Worm (Caenorhabditis elegans) whole organism, L4/young adult: ENCODE results near the gene acs-5.
"Not testable (repeated sequence)": the region's sequence is repeated elsewhere in the genome, so short reads cannot be mapped to it uniquely, and the experiment has no call there.

Experiments
- W03F9.2 ChIP-seq: fragments of 150-350 bp; optimal IDR thresholded peaks from 2 replicates; lab custom pipeline; 2014; ENCODE audit warnings: missing biosample characterization, missing genetic modification characterization
- dao-5 ChIP-seq: sonication (generic microtip); optimal IDR thresholded peaks from 2 replicates; lab custom pipeline; 2016; ENCODE audit warnings: missing genotype, missing genetic modification characterization, moderate library complexity, missing compliant biosample characterization
- him-1 ChIP-seq: sonication (generic microtip); optimal IDR thresholded peaks from 2 replicates; lab custom pipeline; 2016; ENCODE audit warnings: missing genotype, missing genetic modification reagents, missing genetic modification characterization, missing compliant biosample characterization

The acs-5 gene

DNA sequence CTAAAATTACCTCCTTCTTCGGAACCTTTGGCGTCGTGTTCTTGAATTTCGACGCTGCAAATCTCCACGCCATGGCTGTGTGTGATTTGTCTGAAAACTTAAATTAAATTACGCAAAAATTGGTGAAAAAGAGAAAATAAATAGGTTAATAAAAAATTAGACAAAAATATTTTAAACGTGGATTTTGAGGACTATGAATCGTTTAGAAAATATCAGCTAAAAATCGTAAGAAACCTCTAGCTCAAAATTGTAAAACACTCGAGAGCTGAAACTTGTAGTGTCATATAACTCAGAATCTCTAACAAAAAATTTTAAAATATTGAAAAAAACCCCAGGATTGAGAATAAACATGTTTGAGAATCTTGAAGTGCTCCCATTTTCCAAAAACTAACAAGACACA is 19.3 kb downstream of the acs-5 start, which contains the start of gene pod-1:
TSS of gene pod-1 (minus strand) at position 101 of the 400 bp plus-strand sequence.
- TF ChIP-seq him-1 (tag; lab: Kevin White, UChicago) = no peak
- no peak for TF ChIP-seq dao-5 (tag; lab: Kevin White, UChicago)
- TF ChIP-seq W03F9.2 (tag; lab: Kevin White, UChicago) = no peak

DNA sequence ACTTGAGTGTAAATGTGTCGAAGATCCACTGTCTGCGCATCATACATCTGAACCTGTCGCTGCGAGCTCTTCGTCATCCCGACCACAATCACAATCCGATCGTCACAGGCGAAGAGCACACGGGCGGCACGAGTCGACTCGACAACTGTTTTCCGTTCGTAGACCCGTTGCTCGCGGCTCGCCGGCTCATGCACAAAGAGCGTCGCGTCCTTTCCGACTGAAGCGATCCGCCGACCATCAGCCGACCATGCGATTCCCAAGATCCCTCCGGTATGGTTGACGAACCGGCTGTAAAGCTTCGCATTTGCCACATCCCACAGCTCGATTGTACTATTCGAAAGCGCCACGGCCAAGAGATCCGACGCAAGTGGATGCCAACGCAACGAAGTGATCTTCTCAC is 24.9 kb downstream of the acs-5 start:
- no peak for TF ChIP-seq W03F9.2 (tag; lab: Kevin White, UChicago)
- no peak for TF ChIP-seq him-1 (tag; lab: Kevin White, UChicago)
- TF ChIP-seq dao-5 (tag; lab: Kevin White, UChicago) = no peak

DNA sequence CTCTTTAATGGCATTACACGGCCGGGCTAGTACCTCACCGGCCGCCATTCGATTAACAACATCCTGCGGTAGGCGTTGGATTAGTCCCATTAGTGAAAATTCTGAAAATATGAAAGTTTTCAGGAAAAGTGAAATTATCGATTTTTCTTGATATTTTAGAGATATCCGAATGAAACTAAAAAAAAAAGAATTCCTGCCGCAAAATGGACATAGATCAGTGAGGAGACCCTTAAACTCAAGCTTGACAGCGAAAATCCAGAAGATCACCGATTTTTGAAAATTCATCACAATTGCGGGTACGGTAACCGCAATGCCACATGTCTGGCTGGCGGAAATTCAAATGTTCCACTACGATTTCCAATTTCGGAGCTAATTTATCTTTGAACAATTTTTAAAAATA is 28.9 kb downstream of the acs-5 start, which contains the start of gene mlh-1:
TSS of gene mlh-1 (minus strand) at position 101 of the 400 bp plus-strand sequence.
- no peak for TF ChIP-seq W03F9.2 (tag; lab: Kevin White, UChicago)
- TF ChIP-seq dao-5 (tag; lab: Kevin White, UChicago) = no peak
- TF ChIP-seq him-1 (tag; lab: Kevin White, UChicago) = no peak

DNA sequence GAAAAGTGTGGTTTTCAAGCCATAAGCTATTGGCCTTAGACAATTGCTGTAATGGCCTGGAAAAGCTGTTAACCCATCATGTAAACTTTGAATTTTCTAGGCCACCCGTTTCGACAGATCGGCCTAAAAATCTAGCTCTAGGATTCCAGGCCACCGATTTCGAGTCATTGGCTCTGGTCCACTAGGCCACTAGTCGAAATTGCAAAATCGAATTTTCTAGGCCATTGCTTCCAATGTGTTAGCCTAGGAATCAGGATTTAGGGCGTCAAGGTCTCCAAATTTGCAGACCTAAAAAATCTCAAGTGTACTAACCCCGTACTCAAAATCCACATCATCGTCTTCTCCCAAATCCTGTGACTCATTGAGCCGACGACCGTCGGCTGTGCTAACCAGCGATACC is 32.6 kb downstream of the acs-5 start:
- no peak for TF ChIP-seq W03F9.2 (tag; lab: Kevin White, UChicago)
- TF ChIP-seq dao-5 (tag; lab: Kevin White, UChicago) = no peak
- no peak for TF ChIP-seq him-1 (tag; lab: Kevin White, UChicago)

DNA sequence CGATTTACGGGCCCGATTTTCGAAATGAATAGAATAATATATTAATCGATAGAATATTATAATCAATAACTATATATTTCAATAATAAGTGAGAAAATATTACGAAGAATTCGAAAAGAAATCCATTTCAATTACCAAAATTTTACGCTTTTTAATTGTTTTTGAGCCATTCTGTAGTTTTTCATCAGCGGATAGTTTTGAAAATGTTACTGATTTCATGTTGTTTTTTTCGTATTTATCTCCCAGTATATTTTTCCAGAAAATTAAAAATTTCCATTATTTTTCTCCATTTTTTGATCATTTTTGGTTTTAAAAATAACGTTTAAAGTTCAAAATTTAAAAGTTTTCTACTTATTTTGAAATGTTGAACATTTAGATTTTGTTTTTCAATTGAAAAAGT is 37.6 kb downstream of the acs-5 start, which contains the start of gene T28A8.3:
TSS of gene T28A8.3 (plus strand) at position 301 of the 400 bp plus-strand sequence.
- no peak for TF ChIP-seq dao-5 (tag; lab: Kevin White, UChicago)
- TF ChIP-seq W03F9.2 (tag; lab: Kevin White, UChicago) = no peak
- no peak for TF ChIP-seq him-1 (tag; lab: Kevin White, UChicago)

DNA sequence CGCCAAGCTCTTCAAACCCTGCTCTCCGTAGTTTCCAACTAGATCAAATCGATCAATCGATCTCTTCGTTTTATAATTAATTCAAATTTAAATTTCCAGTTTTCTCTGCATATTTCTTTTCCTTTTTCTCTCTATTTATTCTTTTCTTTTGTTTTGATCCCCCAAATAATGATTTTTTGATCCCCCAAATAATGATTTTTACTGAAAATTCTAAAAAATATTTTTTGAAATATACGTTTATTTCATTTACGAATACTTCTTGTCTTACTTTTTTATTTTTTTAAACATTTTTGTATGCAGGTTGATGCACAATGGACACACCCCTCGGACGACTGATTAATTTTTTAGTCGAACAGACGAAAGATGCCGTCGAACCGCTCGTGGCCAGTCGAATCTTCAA is 40.0 kb downstream of the acs-5 start, which contains the start of gene T28A8.4:
TSS of gene T28A8.4 (plus strand) at position 301 of the 400 bp plus-strand sequence.
- no peak for TF ChIP-seq him-1 (tag; lab: Kevin White, UChicago)
- TF ChIP-seq dao-5 (tag; lab: Kevin White, UChicago) = no peak
- TF ChIP-seq W03F9.2 (tag; lab: Kevin White, UChicago) = no peak

DNA sequence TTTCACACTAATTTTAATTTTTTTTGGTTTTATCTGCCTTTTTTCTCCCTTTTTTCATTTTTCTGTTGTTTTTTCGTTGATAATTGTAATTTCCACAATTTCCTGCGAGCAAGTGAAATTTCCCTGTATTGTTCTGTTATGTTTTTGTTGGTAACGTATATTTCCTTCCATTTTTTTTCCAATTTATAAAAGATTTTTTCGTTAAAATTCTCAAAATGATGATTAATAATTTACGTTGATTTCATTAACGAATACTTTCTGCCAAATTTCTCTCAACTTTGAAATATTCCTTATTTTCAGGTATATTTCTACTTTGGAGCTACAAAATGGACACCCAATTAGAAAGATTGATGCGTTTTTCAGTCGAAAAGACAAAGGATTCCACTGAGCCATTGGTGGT is 40.8 kb downstream of the acs-5 start, which contains the start of gene T28A8.8:
TSS of gene T28A8.8 (plus strand) at position 301 of the 400 bp plus-strand sequence.
- TF ChIP-seq him-1 (tag; lab: Kevin White, UChicago) = no peak
- TF ChIP-seq W03F9.2 (tag; lab: Kevin White, UChicago) = no peak
- TF ChIP-seq dao-5 (tag; lab: Kevin White, UChicago) = no peak

DNA sequence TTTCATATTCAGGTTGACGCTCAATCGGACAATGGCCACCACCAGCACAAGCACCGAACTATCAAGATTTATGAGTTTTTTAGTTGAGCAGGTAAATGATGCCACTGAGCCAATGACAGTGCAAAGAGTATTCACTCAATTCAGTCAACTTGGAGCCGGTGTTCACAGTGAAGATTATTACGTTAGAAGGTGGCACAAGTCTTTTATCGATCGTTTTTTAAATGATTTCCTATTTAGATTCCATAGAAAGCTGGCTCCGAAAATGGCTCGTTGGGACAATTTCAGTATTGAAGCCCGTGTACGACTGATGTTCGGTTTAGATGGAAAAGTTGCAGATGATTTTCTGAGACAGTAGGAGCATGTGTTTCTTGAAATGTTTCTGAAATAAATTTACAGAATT is 41.7 kb downstream of the acs-5 start, which contains the start of gene T28A8.5:
TSS of gene T28A8.5 (plus strand) at position 32 of the 400 bp plus-strand sequence.
- no peak for TF ChIP-seq W03F9.2 (tag; lab: Kevin White, UChicago)
- no peak for TF ChIP-seq him-1 (tag; lab: Kevin White, UChicago)
- TF ChIP-seq dao-5 (tag; lab: Kevin White, UChicago) = no peak

DNA sequence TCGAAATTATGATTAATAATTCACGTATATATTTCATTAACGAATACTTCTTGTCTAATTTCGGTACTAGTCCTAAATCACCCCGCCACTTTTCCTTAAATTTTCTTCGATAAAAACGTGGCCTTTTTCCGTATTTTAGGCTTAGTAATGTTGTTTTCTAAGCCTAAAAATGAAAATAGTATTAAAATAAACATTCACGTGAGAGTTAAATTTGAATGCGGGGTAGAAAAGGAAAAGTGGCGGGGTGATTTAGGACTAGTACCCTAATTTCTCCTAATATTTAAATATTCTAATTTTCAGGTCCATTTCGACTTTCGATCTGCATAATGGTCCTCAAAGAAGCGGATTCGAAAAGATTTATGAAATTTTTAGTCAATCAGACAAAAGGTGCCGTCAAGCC is 44.4 kb downstream of the acs-5 start, which contains the start of gene T28A8.6:
TSS of gene T28A8.6 (plus strand) at position 301 of the 400 bp plus-strand sequence.
- not testable (repeated sequence) for TF ChIP-seq dao-5, W03F9.2, him-1 (tag; lab: Kevin White, UChicago)

DNA sequence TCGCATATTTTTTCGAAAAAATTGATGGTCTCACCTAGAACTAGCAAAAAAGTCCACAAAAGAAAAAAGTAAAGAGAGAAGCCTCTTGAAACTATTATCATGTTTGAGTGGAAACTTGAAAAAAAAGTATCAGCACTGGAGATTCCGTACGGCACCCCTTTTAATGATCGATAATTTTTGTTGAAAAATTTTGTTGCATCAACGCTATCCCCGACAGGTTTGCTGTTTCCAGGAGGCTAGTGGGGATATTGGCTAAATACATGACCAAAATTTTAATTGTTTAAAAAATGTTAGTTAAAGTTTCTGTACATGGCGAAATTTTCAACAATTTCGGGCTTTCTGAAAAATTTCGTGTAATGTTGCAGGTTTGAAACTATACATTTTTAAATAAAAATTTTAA is 47.8 kb downstream of the acs-5 start, which contains the start of gene T28A8.2:
TSS of gene T28A8.2 (minus strand) at position 101 of the 400 bp plus-strand sequence.
- TF ChIP-seq W03F9.2 (tag; lab: Kevin White, UChicago) = no peak
- no peak for TF ChIP-seq him-1 (tag; lab: Kevin White, UChicago)
- no peak for TF ChIP-seq dao-5 (tag; lab: Kevin White, UChicago)

DNA sequence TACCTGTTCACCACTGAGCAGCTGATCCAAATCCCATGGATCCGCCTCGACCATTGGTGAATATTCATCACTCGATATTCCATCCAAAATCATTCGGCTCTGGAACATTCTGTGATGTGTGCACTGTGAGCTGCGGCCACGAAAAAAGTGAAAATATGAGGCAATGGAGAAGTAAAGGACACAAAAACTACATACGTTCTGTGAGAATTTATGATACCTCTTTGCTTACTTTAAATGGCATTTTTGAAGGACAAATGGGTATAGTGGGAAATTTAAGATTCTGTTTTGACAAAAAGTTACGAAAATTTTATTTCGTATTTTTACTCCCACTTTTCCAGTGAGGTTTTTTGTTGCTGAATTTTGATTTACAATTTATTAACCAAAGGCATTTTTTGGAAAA is 51.0 kb downstream of the acs-5 start, which contains the start of gene twk-40:
TSS of gene twk-40 (minus strand) at position 101 of the 400 bp plus-strand sequence.
- TF ChIP-seq him-1 (tag; lab: Kevin White, UChicago) = no peak
- no peak for TF ChIP-seq dao-5 (tag; lab: Kevin White, UChicago)
